Worm (Caenorhabditis elegans) whole organism, young adult: ENCODE results near the gene cyp-33E2.

Experiments
- B0019.2 ChIP-seq: fragments of 200-800 bp; sonication (Bioruptor generic); conservative IDR thresholded peaks from 2 replicates; pipeline ENCODE4 v1.3.6; 2022; ENCODE audit warnings: missing genetic modification reagents, missing genetic modification characterization, missing compliant biosample characterization
- B0035.1 ChIP-seq: sonication (generic microtip); optimal IDR thresholded peaks from 2 replicates; lab custom pipeline; 2016; ENCODE audit warnings: missing genetic modification characterization, mild to moderate bottlenecking, missing compliant biosample characterization, missing genotype, missing genetic modification reagents
- B0336.3 ChIP-seq: fragments of 200-800 bp; sonication (Bioruptor generic); IDR thresholded peaks from 2 replicates; pipeline ENCODE4 v1.3.6; 2022; ENCODE audit warnings: missing genetic modification characterization, missing compliant biosample characterization
- F33H1.4 ChIP-seq: fragments of 200-800 bp; sonication (Bioruptor generic); IDR thresholded peaks from 2 replicates; pipeline ENCODE4 v1.3.6; 2022; ENCODE audit warnings: missing genetic modification reagents, missing genetic modification characterization, missing compliant biosample characterization
- F55B11.4 ChIP-seq: sonication (generic microtip); optimal IDR thresholded peaks from 2 replicates; lab custom pipeline; 2016; ENCODE audit warnings: missing compliant biosample characterization, missing genetic modification characterization, borderline replicate concordance; ENCODE audit not compliant: insufficient read depth
- F57A8.1 ChIP-seq: fragments of 200-800 bp; sonication (Bioruptor generic); optimal IDR thresholded peaks from 2 replicates; lab custom pipeline; 2018; ENCODE audit warnings: mild to moderate bottlenecking, missing genetic modification characterization, moderate library complexity, missing compliant biosample characterization
- K11D2.4 ChIP-seq: fragments of 200-800 bp; sonication (Bioruptor generic); IDR thresholded peaks from 2 replicates; pipeline ENCODE4 v1.3.6; 2022; ENCODE audit warnings: missing genetic modification reagents, missing genetic modification characterization, missing compliant biosample characterization
- T07F8.4 ChIP-seq: sonication (generic microtip); optimal IDR thresholded peaks from 2 replicates; lab custom pipeline; 2016; ENCODE audit warnings: mild to moderate bottlenecking, missing genetic modification characterization, moderate library complexity, missing compliant biosample characterization
- T26A5.8 ChIP-seq: sonication (generic microtip); optimal IDR thresholded peaks from 2 replicates; lab custom pipeline; 2016; ENCODE audit warnings: missing genetic modification characterization, missing compliant biosample characterization
- ZK185.1 ChIP-seq: sonication (generic microtip); optimal IDR thresholded peaks from 2 replicates; lab custom pipeline; 2016; ENCODE audit warnings: mild to moderate bottlenecking, missing genetic modification characterization, missing compliant biosample characterization; ENCODE audit not compliant: poor library complexity, severe bottlenecking
- akir-1 ChIP-seq: fragments of 200-800 bp; sonication (Bioruptor generic); optimal IDR thresholded peaks from 2 replicates; lab custom pipeline; 2018; ENCODE audit warnings: mild to moderate bottlenecking, missing genetic modification characterization, moderate library complexity, missing compliant biosample characterization
- aptf-2 ChIP-seq: fragments of 200-800 bp; sonication (Bioruptor generic); conservative IDR thresholded peaks from 2 replicates; pipeline ENCODE4 v1.3.6; 2022; ENCODE audit warnings: missing genetic modification reagents, missing genetic modification characterization, missing compliant biosample characterization
- attf-5 ChIP-seq: fragments of 200-800 bp; sonication (Bioruptor generic); optimal IDR thresholded peaks from 2 replicates; lab custom pipeline; 2018; ENCODE audit warnings: mild to moderate bottlenecking, missing genetic modification characterization, missing compliant biosample characterization
- bed-2 ChIP-seq: fragments of 200-800 bp; sonication (Bioruptor generic); IDR thresholded peaks from 2 replicates; pipeline ENCODE4 v1.3.6; 2022; ENCODE audit warnings: missing genetic modification reagents, missing genetic modification characterization, missing compliant biosample characterization
- cebp-1 ChIP-seq, 2 experiments: fragments of 200-800 bp in 1 of 2; sonication (Bioruptor generic) in 1 of 2; sonication (generic microtip) in 1 of 2; IDR thresholded peaks in 1 of 2; optimal IDR thresholded peaks in 1 of 2; 2 replicates each; pipeline versions ENCODE4 v1.3.6 to Lab custom; 2017 to 2022; ENCODE audit warnings: missing compliant biosample characterization in 2 of 2, missing genetic modification characterization in 2 of 2, mild to moderate bottlenecking in 1 of 2, missing genetic modification reagents in 1 of 2, moderate library complexity in 1 of 2
- die-1 ChIP-seq: sonication (generic microtip); optimal IDR thresholded peaks from 2 replicates; lab custom pipeline; 2016; ENCODE audit warnings: missing genotype, mild to moderate bottlenecking, missing genetic modification characterization, missing compliant biosample characterization
- dox-1 ChIP-seq: fragments of 200-800 bp; sonication (Bioruptor generic); IDR thresholded peaks from 2 replicates; pipeline ENCODE4 v1.3.6; 2022; ENCODE audit warnings: missing genetic modification reagents, missing genetic modification characterization, missing compliant biosample characterization
- ekl-4 ChIP-seq: fragments of 200-800 bp; sonication (Bioruptor generic); IDR thresholded peaks from 2 replicates; pipeline ENCODE4 v1.3.6; 2022; ENCODE audit warnings: missing genetic modification reagents, missing genetic modification characterization, missing compliant biosample characterization
- let-526 ChIP-seq: fragments of 200-800 bp; sonication (Bioruptor generic); IDR thresholded peaks from 2 replicates; pipeline ENCODE4 v1.3.6; 2022; ENCODE audit warnings: missing genetic modification reagents, missing genetic modification characterization, missing compliant biosample characterization
- lin-26 ChIP-seq: fragments of 200-800 bp; sonication (Bioruptor generic); IDR thresholded peaks from 2 replicates; pipeline ENCODE4 v1.3.6; 2022; ENCODE audit warnings: missing genetic modification reagents, missing genetic modification characterization, missing compliant biosample characterization
- lin-40 ChIP-seq: sonication (generic microtip); optimal IDR thresholded peaks from 2 replicates; lab custom pipeline; 2016; ENCODE audit warnings: missing genetic modification characterization, mild to moderate bottlenecking, missing compliant biosample characterization, missing genotype, missing genetic modification reagents
- lsl-1 ChIP-seq: fragments of 200-800 bp; sonication (Bioruptor generic); optimal IDR thresholded peaks from 2 replicates; lab custom pipeline; 2018; ENCODE audit warnings: mild to moderate bottlenecking, missing genetic modification characterization, moderate library complexity, missing compliant biosample characterization
- madf-3 ChIP-seq: fragments of 200-800 bp; sonication (Bioruptor generic); IDR thresholded peaks from 2 replicates; pipeline ENCODE4 v1.3.6; 2022; ENCODE audit warnings: missing genetic modification reagents, missing genetic modification characterization, missing compliant biosample characterization
- mcd-1 ChIP-seq: fragments of 200-800 bp; sonication (Bioruptor generic); IDR thresholded peaks from 2 replicates; pipeline ENCODE4 v1.3.6; 2022; ENCODE audit warnings: missing genetic modification reagents, missing genetic modification characterization, missing compliant biosample characterization
- nhr-120 ChIP-seq: fragments of 200-800 bp; sonication (Bioruptor generic); IDR thresholded peaks from 2 replicates; pipeline ENCODE4 v1.3.6; 2022; ENCODE audit warnings: missing genetic modification characterization, missing compliant biosample characterization
- nhr-27 ChIP-seq: fragments of 200-800 bp; sonication (Bioruptor generic); optimal IDR thresholded peaks from 2 replicates; lab custom pipeline; 2018; ENCODE audit warnings: mild to moderate bottlenecking, missing genetic modification characterization, moderate library complexity, missing compliant biosample characterization
- nhr-80 ChIP-seq: sonication (generic microtip); optimal IDR thresholded peaks from 2 replicates; lab custom pipeline; 2016; ENCODE audit warnings: missing genetic modification characterization, missing compliant biosample characterization
- nhr-90 ChIP-seq: sonication (generic microtip); optimal IDR thresholded peaks from 2 replicates; lab custom pipeline; 2016; ENCODE audit warnings: missing genotype, mild to moderate bottlenecking, missing genetic modification characterization, missing compliant biosample characterization
- pbrm-1 ChIP-seq: fragments of 200-800 bp; sonication (Bioruptor generic); IDR thresholded peaks from 2 replicates; pipeline ENCODE4 v1.3.6; 2022; ENCODE audit warnings: missing genetic modification reagents, missing genetic modification characterization, missing compliant biosample characterization
- snpc-1.1 ChIP-seq: sonication (generic microtip); optimal IDR thresholded peaks from 2 replicates; lab custom pipeline; 2017; ENCODE audit warnings: missing genetic modification characterization, mild to moderate bottlenecking, missing compliant biosample characterization, antibody characterized with exemption, moderate library complexity, missing genotype, missing genetic modification reagents; ENCODE audit not compliant: insufficient read depth
- snpc-4 ChIP-seq, 5 experiments: fragments of 150-350 bp in 1 of 5; sonication (generic microtip) in 4 of 5; optimal IDR thresholded peaks; 2 replicates each; lab custom pipeline; 2014 to 2018; ENCODE audit warnings: missing genetic modification characterization in 5 of 5, missing biosample characterization in 3 of 5, antibody characterized with exemption in 2 of 5, mild to moderate bottlenecking in 2 of 5, missing compliant biosample characterization in 2 of 5, missing genotype in 2 of 5, moderate library complexity in 2 of 5, missing genetic modification reagents in 1 of 5
- zfh-2 ChIP-seq: fragments of 200-800 bp; sonication (Bioruptor generic); conservative IDR thresholded peaks from 2 replicates; pipeline ENCODE4 v1.3.6; 2022; ENCODE audit warnings: missing genetic modification reagents, missing genetic modification characterization, missing compliant biosample characterization
- zim-3 ChIP-seq: sonication (generic microtip); optimal IDR thresholded peaks from 2 replicates; lab custom pipeline; 2017; ENCODE audit warnings: mild to moderate bottlenecking, missing genetic modification characterization, moderate library complexity, missing compliant biosample characterization
- ztf-25 ChIP-seq: fragments of 200-800 bp; sonication (Bioruptor generic); IDR thresholded peaks from 2 replicates; pipeline ENCODE4 v1.3.6; 2022; ENCODE audit warnings: missing genetic modification reagents, missing genetic modification characterization, missing compliant biosample characterization
- ztf-6 ChIP-seq: fragments of 200-800 bp; sonication (Bioruptor generic); IDR thresholded peaks from 2 replicates; pipeline ENCODE4 v1.3.6; 2022; ENCODE audit warnings: missing genetic modification reagents, missing genetic modification characterization, missing compliant biosample characterization

Gene cyp-33E2

DNA sequence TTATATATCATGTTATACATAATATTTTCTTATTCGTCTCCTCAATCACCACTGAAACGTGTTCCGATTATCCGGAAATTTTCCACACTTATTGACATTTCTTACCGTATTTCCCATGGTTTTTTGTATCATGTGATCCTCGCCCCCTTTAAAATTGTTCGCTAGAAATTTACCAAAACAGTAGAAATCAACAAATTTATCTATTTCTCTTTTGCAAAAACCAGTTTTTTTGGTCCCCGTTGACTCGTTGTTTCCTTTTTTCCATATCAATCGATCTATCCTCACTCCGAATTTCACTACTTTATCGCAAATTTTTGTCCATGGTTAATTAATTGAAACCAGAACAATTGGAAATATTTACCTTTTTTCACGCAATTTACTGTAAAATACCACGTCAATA is 13.6 kb downstream of the cyp-33E2 start:
- no peak for TF ChIP-seq snpc-1.1 (tag; lab: Kevin White, UChicago)
- no peak for TF ChIP-seq T26A5.8 (tag; lab: Kevin White, UChicago)
- no peak for TF ChIP-seq K11D2.4 (GFP tag; lab: Robert Waterston, UW)
- TF ChIP-seq madf-3 (GFP tag; lab: Robert Waterston, UW), result no peak

DNA sequence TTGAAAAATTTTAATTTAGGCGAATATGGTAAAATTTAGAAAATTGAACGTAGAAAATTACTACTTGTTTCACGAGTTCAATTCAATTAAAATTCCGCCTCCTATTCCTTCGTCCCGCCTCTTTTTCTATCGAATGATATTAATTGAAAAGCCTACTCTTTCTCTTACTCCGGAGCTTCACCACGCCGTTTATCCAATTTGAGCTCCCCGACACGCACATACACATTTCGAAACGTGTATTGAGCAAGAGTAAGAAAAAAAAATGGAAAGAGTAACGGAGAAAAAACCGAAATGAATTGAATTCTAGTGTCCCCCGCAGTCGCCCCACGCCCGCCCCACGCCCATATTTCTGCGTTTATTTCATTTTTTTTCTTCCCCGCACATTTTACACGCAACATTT is 14.2 kb downstream of the cyp-33E2 start:
- TF ChIP-seq cebp-1 (GFP tag; IDR thresholded peaks at IDR 0.05; lab: Robert Waterston, UW), result no peak
- peak; percentile 18 for TF ChIP-seq cebp-1 (tag; optimal IDR thresholded peaks at IDR 0.05; lab: Kevin White, UChicago)
- TF ChIP-seq zim-3 (tag; lab: Kevin White, UChicago), result no peak
- TF ChIP-seq T26A5.8 (tag; lab: Kevin White, UChicago), result no peak
- 0 out of 2 replicates have a peak, but pooled peaks have one; percentile 7 for TF ChIP-seq let-526 (GFP tag; lab: Robert Waterston, UW)
- 0 out of 2 replicates have a peak, but pooled peaks have one; percentile 25 for TF ChIP-seq ekl-4 (GFP tag; lab: Robert Waterston, UW)
- TF ChIP-seq pbrm-1 (GFP tag; lab: Robert Waterston, UW), result 0 out of 2 replicates have a peak, but pooled peaks have one; percentile 52

DNA sequence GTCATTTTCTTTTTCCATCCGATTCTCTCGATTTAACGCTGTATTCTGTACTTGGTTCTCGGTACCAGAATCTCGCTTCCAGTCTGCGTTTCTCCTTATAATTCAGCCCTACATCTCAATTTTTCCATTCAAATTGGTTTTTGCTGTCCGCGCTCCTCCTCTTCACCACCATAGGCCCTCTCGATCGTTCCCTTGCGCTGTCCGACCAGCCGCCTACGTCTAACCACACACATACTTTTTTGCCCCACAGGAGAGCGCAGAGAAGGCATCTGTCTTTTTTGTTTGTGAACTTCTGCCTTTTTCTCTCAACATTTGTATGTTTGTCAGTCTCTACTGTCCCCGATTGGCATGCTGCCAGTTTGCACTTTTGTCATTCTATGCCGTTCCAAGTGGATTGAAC is 15.2 kb downstream of the cyp-33E2 start, which contains the start of gene F42A9.11:
TSS of gene F42A9.11 (plus strand) at position 310 of the 400 bp plus-strand sequence.
- no peak for TF ChIP-seq nhr-90 (tag; lab: Kevin White, UChicago)
- TF ChIP-seq zim-3 (tag; lab: Kevin White, UChicago), result peak; percentile 12
- no peak for TF ChIP-seq F33H1.4 (GFP tag; lab: Robert Waterston, UW)
- TF ChIP-seq cebp-1 (GFP tag; IDR thresholded peaks at IDR 0.05; lab: Robert Waterston, UW), result no peak
- TF ChIP-seq cebp-1 (tag; optimal IDR thresholded peaks at IDR 0.05; lab: Kevin White, UChicago), result peak; percentile 31
- TF ChIP-seq lsl-1 (GFP tag; lab: Kevin White, UChicago), result no peak
- TF ChIP-seq lin-40 (tag; lab: Kevin White, UChicago), result peak; percentile 12
- peak; percentile 14 for TF ChIP-seq die-1
- 0 out of 2 replicates have a peak, but pooled peaks have one; percentile 17 for TF ChIP-seq ztf-25 (GFP tag; lab: Robert Waterston, UW)
- TF ChIP-seq lin-26, result peak; percentile 62; the same call in 1 of the 2 replicates
- TF ChIP-seq T07F8.4 (tag; lab: Kevin White, UChicago), result no peak
- no peak for TF ChIP-seq snpc-4 (GFP tag; optimal IDR thresholded peaks at IDR 0.05; lab: Kevin White, UChicago)
- peak in 3 of 4 experiments; percentile 9 to 29 (median 11) for TF ChIP-seq snpc-4 (tag; optimal IDR thresholded peaks at IDR 0.05; lab: Kevin White, UChicago)
- TF ChIP-seq F57A8.1 (GFP tag; lab: Kevin White, UChicago), result no peak
- TF ChIP-seq bed-2 (GFP tag; lab: Robert Waterston, UW), result no peak
- peak; percentile 31; the same call in 1 of the 2 replicates for TF ChIP-seq K11D2.4 (GFP tag; lab: Robert Waterston, UW)
- TF ChIP-seq ztf-6, result no peak
- no peak for TF ChIP-seq B0035.1 (tag; lab: Kevin White, UChicago)
- peak; percentile 35 for TF ChIP-seq mcd-1 (GFP tag; lab: Robert Waterston, UW)
- no peak for TF ChIP-seq aptf-2 (GFP tag; lab: Robert Waterston, UW)
- no peak for TF ChIP-seq F55B11.4
- TF ChIP-seq nhr-27, result no peak
- TF ChIP-seq zfh-2 (GFP tag; lab: Robert Waterston, UW), result peak; percentile 89
- peak; percentile 35; the same call in 1 of the 2 replicates for TF ChIP-seq ekl-4 (GFP tag; lab: Robert Waterston, UW)
- TF ChIP-seq B0019.2 (GFP tag; lab: Robert Waterston, UW), result no peak
- TF ChIP-seq B0336.3 (GFP tag; lab: Robert Waterston, UW), result 0 out of 2 replicates have a peak, but pooled peaks have one; percentile 28
- TF ChIP-seq attf-5 (GFP tag; lab: Kevin White, UChicago), result peak; percentile 47
- no peak for TF ChIP-seq ZK185.1
- peak; percentile 30 for TF ChIP-seq nhr-80 (tag; lab: Kevin White, UChicago)
- TF ChIP-seq akir-1 (GFP tag; lab: Kevin White, UChicago), result no peak
- TF ChIP-seq nhr-120, result no peak
- peak; percentile 29; the same call in 1 of the 2 replicates for TF ChIP-seq dox-1 (GFP tag; lab: Robert Waterston, UW)
- TF ChIP-seq, all 124 proteins: peak for 15
